Worm (Caenorhabditis elegans): ENCODE data around the gene T12G3.4.

- TF ChIP-seq pha-4 (tag; optimal IDR thresholded peaks at IDR 0.05): no peak
- no peak for TF ChIP-seq ama-1 (optimal IDR thresholded peaks at IDR 0.05)
- no peak for TF ChIP-seq ama-1 (GFP tag; optimal IDR thresholded peaks at IDR 0.05)
- TF ChIP-seq F57A8.1 (GFP tag; optimal IDR thresholded peaks at IDR 0.05): no peak
- TF ChIP-seq ets-4 (GFP tag; optimal IDR thresholded peaks at IDR 0.05): no peak
- TF ChIP-seq lin-35 (GFP tag; optimal IDR thresholded peaks at IDR 0.05): no peak
- no peak for TF ChIP-seq him-1 (tag; optimal IDR thresholded peaks at IDR 0.05)
- TF ChIP-seq ztf-28 (GFP tag; IDR thresholded peaks at IDR 0.05): no peak
- no peak for TF ChIP-seq ztf-25 (GFP tag; IDR thresholded peaks at IDR 0.05)
- TF ChIP-seq snpc-4 (GFP tag; optimal IDR thresholded peaks at IDR 0.05): no peak
- TF ChIP-seq snpc-4 (tag; optimal IDR thresholded peaks at IDR 0.05): no peak
- TF ChIP-seq ztf-22 (GFP tag; optimal IDR thresholded peaks at IDR 0.05): no peak
- no peak for TF ChIP-seq ceh-27 (GFP tag; optimal IDR thresholded peaks at IDR 0.05)
- TF ChIP-seq unc-130 (GFP tag; optimal IDR thresholded peaks at IDR 0.05): no peak
- no peak for TF ChIP-seq pbrm-1 (GFP tag; IDR thresholded peaks at IDR 0.05)
- TF ChIP-seq efl-1 (GFP tag; optimal IDR thresholded peaks at IDR 0.05): no peak
Measured at ce11 chrIV:12021360-12021759, 26.7 kb upstream of the T12G3.4 start.
